Worm (Caenorhabditis elegans) whole organism, L1 larva: Measurements from ENCODE around the gene clec-178.

Source experiments
- alr-1 ChIP-seq: fragments of 200-800 bp; sonication (Bioruptor generic); optimal IDR thresholded peaks from 2 replicates; lab custom pipeline; 2018; ENCODE audit warnings: borderline replicate concordance, mild to moderate bottlenecking, missing genetic modification characterization, missing compliant biosample characterization
- blmp-1 ChIP-seq: fragments of 150-350 bp; optimal IDR thresholded peaks from 2 replicates; lab custom pipeline; 2014; ENCODE audit warnings: missing biosample characterization, missing genetic modification characterization
- ceh-8 ChIP-seq: fragments of 200-800 bp; sonication (Bioruptor generic); optimal IDR thresholded peaks from 2 replicates; lab custom pipeline; 2018; ENCODE audit warnings: mild to moderate bottlenecking, missing genetic modification characterization, moderate library complexity, missing compliant biosample characterization
- ces-1 ChIP-seq: fragments of 150-350 bp; optimal IDR thresholded peaks from 2 replicates; lab custom pipeline; 2014; ENCODE audit warnings: missing biosample characterization, missing genetic modification reagents, missing genetic modification characterization
- dsc-1 ChIP-seq: sonication (generic microtip); optimal IDR thresholded peaks from 2 replicates; lab custom pipeline; 2016; ENCODE audit warnings: mild to moderate bottlenecking, missing genetic modification characterization, missing compliant biosample characterization
- egl-13 ChIP-seq: sonication (generic microtip); optimal IDR thresholded peaks from 2 replicates; lab custom pipeline; 2016; ENCODE audit warnings: missing genotype, missing genetic modification reagents, missing genetic modification characterization, missing compliant biosample characterization
- elt-2 ChIP-seq: sonication (generic microtip); optimal IDR thresholded peaks from 2 replicates; lab custom pipeline; 2016; ENCODE audit warnings: missing genetic modification characterization, mild to moderate bottlenecking, inconsistent platforms, missing compliant biosample characterization, missing genetic modification reagents
- elt-3 ChIP-seq, 6 experiments: fragments of 150-350 bp in 1 of 6; sonication (generic microtip); optimal IDR thresholded peaks; 2 replicates each; lab custom pipeline; 2017 to 2018; ENCODE audit warnings: missing biosample characterization in 6 of 6, missing genetic modification characterization in 6 of 6, inconsistent platforms in 1 of 6
- ets-5 ChIP-seq: fragments of 200-800 bp; sonication (Bioruptor generic); IDR thresholded peaks from 2 replicates; pipeline ENCODE4 v1.3.6; 2022; ENCODE audit warnings: missing genetic modification characterization, missing compliant biosample characterization
- fkh-4 ChIP-seq: sonication (generic microtip); optimal IDR thresholded peaks from 2 replicates; lab custom pipeline; 2016; ENCODE audit warnings: missing compliant biosample characterization, missing genetic modification characterization, borderline replicate concordance
- fkh-8 ChIP-seq: sonication (generic microtip); optimal IDR thresholded peaks from 2 replicates; lab custom pipeline; 2016; ENCODE audit warnings: mild to moderate bottlenecking, missing genetic modification characterization, missing compliant biosample characterization
- irx-1 ChIP-seq: sonication (generic microtip); optimal IDR thresholded peaks from 2 replicates; lab custom pipeline; 2016; ENCODE audit warnings: missing genetic modification characterization, missing compliant biosample characterization
- lin-14 ChIP-seq: fragments of 200-800 bp; sonication (Bioruptor generic); optimal IDR thresholded peaks from 2 replicates; lab custom pipeline; 2018; ENCODE audit warnings: mild to moderate bottlenecking, missing genetic modification characterization, moderate library complexity, missing compliant biosample characterization
- lin-35 ChIP-seq, 2 experiments: fragments of 150-350 bp; optimal IDR thresholded peaks; 2 replicates each; lab custom pipeline; 2014; ENCODE audit warnings: missing biosample characterization in 2 of 2, missing genetic modification characterization in 2 of 2, missing genetic modification reagents in 2 of 2
- lin-39 ChIP-seq: fragments of 150-350 bp; optimal IDR thresholded peaks from 2 replicates; lab custom pipeline; 2014; ENCODE audit warnings: missing biosample characterization, missing genetic modification reagents, missing genetic modification characterization
- lir-3 ChIP-seq: sonication (generic microtip); optimal IDR thresholded peaks from 2 replicates; lab custom pipeline; 2016; ENCODE audit warnings: mild to moderate bottlenecking, missing genetic modification characterization, moderate library complexity, missing compliant biosample characterization; ENCODE audit not compliant: poor library complexity
- lsy-2 ChIP-seq, 2 experiments: fragments of 150-350 bp; optimal IDR thresholded peaks; 2 replicates each; lab custom pipeline; 2014; ENCODE audit warnings: missing biosample characterization in 2 of 2, missing genetic modification characterization in 2 of 2
- mab-9 ChIP-seq: fragments of 200-800 bp; sonication (Bioruptor generic); IDR thresholded peaks from 2 replicates; pipeline ENCODE4 v1.3.6; 2022; ENCODE audit warnings: missing genetic modification reagents, missing genetic modification characterization, missing compliant biosample characterization
- mep-1 ChIP-seq: fragments of 150-350 bp; optimal IDR thresholded peaks from 2 replicates; lab custom pipeline; 2014; ENCODE audit warnings: missing biosample characterization, missing genetic modification characterization
- nhr-12 ChIP-seq: sonication (generic microtip); optimal IDR thresholded peaks from 2 replicates; lab custom pipeline; 2017; ENCODE audit warnings: missing biosample characterization, missing genetic modification characterization
- nhr-237 ChIP-seq: fragments of 150-350 bp; optimal IDR thresholded peaks from 2 replicates; lab custom pipeline; 2014; ENCODE audit warnings: missing biosample characterization, missing genetic modification characterization
- nhr-71 ChIP-seq: sonication (generic microtip); optimal IDR thresholded peaks from 2 replicates; lab custom pipeline; 2016; ENCODE audit warnings: mild to moderate bottlenecking, missing genetic modification characterization, moderate library complexity, missing compliant biosample characterization
- nhr-76 ChIP-seq: sonication (generic microtip); optimal IDR thresholded peaks from 2 replicates; lab custom pipeline; 2017; ENCODE audit warnings: missing biosample characterization, missing genetic modification characterization
- nhr-77 ChIP-seq: fragments of 150-350 bp; optimal IDR thresholded peaks from 2 replicates; lab custom pipeline; 2014; ENCODE audit warnings: missing biosample characterization, missing genetic modification characterization
- nhr-85 ChIP-seq: sonication (generic microtip); peaks from one replicate; lab custom pipeline; 2016; ENCODE audit warnings: missing genetic modification characterization, inconsistent platforms, missing compliant biosample characterization
- sptf-1 ChIP-seq: fragments of 150-350 bp; optimal IDR thresholded peaks from 2 replicates; lab custom pipeline; 2014; ENCODE audit warnings: missing biosample characterization, missing genetic modification characterization
- sup-37 ChIP-seq: fragments of 200-800 bp; sonication (Bioruptor generic); optimal IDR thresholded peaks from 2 replicates; lab custom pipeline; 2018; ENCODE audit warnings: mild to moderate bottlenecking, missing genetic modification characterization, missing compliant biosample characterization
- swsn-7 ChIP-seq: sonication (generic microtip); optimal IDR thresholded peaks from 2 replicates; lab custom pipeline; 2016; ENCODE audit warnings: missing genetic modification characterization, missing compliant biosample characterization
- tbx-2 ChIP-seq: sonication (generic microtip); optimal IDR thresholded peaks from 2 replicates; lab custom pipeline; 2016; ENCODE audit warnings: missing genetic modification characterization, missing compliant biosample characterization
- unc-130 ChIP-seq: fragments of 150-350 bp; optimal IDR thresholded peaks from 2 replicates; lab custom pipeline; 2017; ENCODE audit warnings: missing biosample characterization, missing genetic modification characterization, inconsistent platforms
- unc-30 ChIP-seq: sonication (generic microtip); optimal IDR thresholded peaks from 2 replicates; lab custom pipeline; 2017; ENCODE audit warnings: missing biosample characterization, missing genetic modification characterization
- unc-86 ChIP-seq: sonication (generic microtip); optimal IDR thresholded peaks from 2 replicates; lab custom pipeline; 2016; ENCODE audit warnings: missing genetic modification characterization, missing compliant biosample characterization
- ztf-11 ChIP-seq, 2 experiments: sonication (generic microtip); optimal IDR thresholded peaks; 2 replicates each; lab custom pipeline; 2016 to 2017; ENCODE audit warnings: missing genetic modification characterization in 2 of 2, missing biosample characterization in 1 of 2, missing compliant biosample characterization in 1 of 2

clec-178 gene

DNA sequence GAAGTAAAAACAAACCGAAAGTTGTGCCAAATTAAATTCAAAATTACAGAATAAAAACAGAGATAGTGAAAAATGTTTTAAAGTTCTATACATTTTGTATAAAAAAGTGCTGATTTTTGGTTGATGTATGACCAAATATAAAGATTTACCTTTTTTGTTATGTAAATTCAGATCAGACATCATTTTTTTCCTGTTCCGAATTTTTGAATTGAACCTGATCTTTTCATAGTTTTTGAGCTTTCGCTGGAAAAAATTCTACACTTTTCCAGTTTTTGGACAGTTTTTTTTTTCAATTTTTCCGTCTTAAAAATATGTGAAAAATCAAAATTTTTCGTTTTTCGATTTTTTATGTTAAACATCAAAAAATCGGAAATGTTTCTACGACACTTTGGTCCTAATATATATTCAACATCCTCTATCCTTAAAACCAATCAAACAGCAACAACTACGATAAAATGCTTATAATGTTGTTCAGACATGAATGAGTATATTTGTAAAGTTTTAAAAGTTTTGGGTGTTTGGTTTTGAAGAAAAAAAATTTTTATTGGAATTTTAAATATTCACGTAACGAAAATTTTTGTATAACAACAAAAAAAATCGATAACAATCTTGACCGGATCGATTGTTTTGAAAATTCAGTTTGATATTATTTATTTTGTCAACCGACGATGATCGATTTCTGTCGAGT is 28.9 kb downstream of the clec-178 start, which contains the start of the genes C55C3.7 and C55C3.6:
Gene C55C3.7 (minus strand): TSS at position 101 of the 688 bp plus-strand sequence.
Gene C55C3.6 (plus strand): TSS at position 638 of the 688 bp plus-strand sequence.
- TF ChIP-seq dsc-1 (tag; lab: Kevin White, UChicago) (no peak), swsn-7 (tag; lab: Kevin White, UChicago) (no peak), ztf-11 (tag; optimal IDR thresholded peaks at IDR 0.05; lab: Kevin White, UChicago) (no peak), sptf-1 (no peak)

- TF ChIP-seq nhr-77 (tag; lab: Kevin White, UChicago) (no peak), tbx-2 (tag; lab: Kevin White, UChicago) (no peak), nhr-85 (tag; lab: Kevin White, UChicago) (no peak), dsc-1 (tag; lab: Kevin White, UChicago) (no peak), sup-37 (GFP tag; lab: Kevin White, UChicago) (no peak)
- TF ChIP-seq, all 84 proteins: peak for 0
Observed at ce11 chrIV:5685014-5685413, 31.3 kb downstream of the clec-178 start, which contains the start of gene C55C3.3. TSS of gene C55C3.3 (plus strand) at chrIV:5685287.

DNA sequence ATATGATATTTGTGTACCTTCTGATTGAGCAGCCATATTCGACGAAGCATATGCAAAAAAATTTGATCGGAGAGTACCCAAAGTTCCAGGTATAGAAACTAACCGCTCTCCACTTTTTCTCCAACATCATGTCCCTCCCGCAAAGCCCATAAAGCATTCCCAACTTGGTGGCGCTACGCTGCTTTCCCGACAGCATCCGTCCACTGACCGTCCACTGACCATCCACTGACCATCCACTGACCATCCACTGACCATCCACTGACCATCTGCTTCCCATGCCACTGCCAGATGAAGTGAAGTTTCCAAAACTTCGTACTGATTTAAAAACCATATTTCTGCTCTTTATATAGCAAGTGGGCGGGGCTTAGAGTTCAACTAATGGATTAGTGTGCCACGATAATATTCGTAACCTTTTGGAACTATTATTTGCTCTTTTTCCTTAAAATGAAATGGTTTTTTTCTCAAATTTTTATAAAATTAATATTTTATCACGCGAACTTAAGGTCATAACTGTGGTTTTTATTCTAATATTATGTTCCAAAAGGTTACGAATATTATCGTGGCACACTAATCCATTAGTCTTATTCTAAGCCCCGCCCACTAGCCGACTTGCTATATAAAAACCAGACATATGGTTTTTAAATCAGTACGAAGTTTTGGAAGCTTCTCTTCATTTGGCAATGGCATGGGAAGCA is 36.8 kb downstream of the clec-178 start, which contains the start of gene C55C3.8:
Gene C55C3.8 (plus strand): TSS at position 645 of the 695 bp plus-strand sequence.
- TF ChIP-seq egl-13 (tag; lab: Kevin White, UChicago), result no peak
- TF ChIP-seq elt-2, result no peak
- TF ChIP-seq nhr-71 (tag; lab: Kevin White, UChicago), result no peak
- no peak for TF ChIP-seq lsy-2 (tag; optimal IDR thresholded peaks at IDR 0.05; lab: Kevin White, UChicago)
- TF ChIP-seq elt-3 (tag; optimal IDR thresholded peaks at IDR 0.05; lab: Kevin White, UChicago), result no peak
- TF ChIP-seq ets-5, result no peak
- TF ChIP-seq nhr-76 (tag; lab: Kevin White, UChicago), result no peak
- no peak for TF ChIP-seq unc-86
- TF ChIP-seq ztf-11 (tag; optimal IDR thresholded peaks at IDR 0.05; lab: Kevin White, UChicago), result no peak
- no peak for TF ChIP-seq irx-1
- no peak for TF ChIP-seq lin-39 (tag; lab: Kevin White, UChicago)
- no peak for TF ChIP-seq ceh-8 (GFP tag; lab: Kevin White, UChicago)
- no peak for TF ChIP-seq lir-3 (tag; lab: Kevin White, UChicago)

DNA sequence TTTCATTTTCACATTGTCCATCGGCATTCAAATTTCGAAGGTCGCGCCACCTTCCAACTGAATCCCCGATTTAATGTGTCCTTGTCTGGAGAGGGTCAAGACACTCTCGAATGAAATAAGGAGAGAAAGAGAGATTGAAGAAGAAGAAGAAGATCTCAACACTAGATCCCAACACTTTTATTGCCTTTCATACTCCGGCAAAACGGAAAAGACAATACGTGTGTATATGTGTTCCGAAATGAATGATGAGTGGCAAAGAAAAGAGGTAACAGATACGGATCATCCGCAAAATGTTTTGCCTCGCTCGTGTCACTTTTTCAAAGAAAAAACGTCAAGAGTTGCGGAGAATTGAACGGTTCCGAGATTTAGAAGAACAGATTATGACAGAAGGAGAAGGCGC is 46.6 kb downstream of the clec-178 start:
- TF ChIP-seq nhr-12 (tag; lab: Kevin White, UChicago), result no peak
- TF ChIP-seq fkh-4 (tag; lab: Kevin White, UChicago), result no peak
- no peak for TF ChIP-seq nhr-237 (tag; lab: Kevin White, UChicago)
- TF ChIP-seq blmp-1 (tag; lab: Kevin White, UChicago), result peak; percentile 79
- TF ChIP-seq ets-5, result no peak
- TF ChIP-seq ces-1 (GFP tag; lab: Kevin White, UChicago), result no peak
- no peak for TF ChIP-seq fkh-8 (tag; lab: Kevin White, UChicago)
- TF ChIP-seq nhr-85 (tag; lab: Kevin White, UChicago), result peak; percentile 65
- peak; percentile 64 for TF ChIP-seq mep-1
- TF ChIP-seq unc-130, result no peak
- no peak for TF ChIP-seq lin-35 (GFP tag; optimal IDR thresholded peaks at IDR 0.05; lab: Kevin White, UChicago)
- TF ChIP-seq unc-30 (tag; lab: Kevin White, UChicago), result no peak
- no peak for TF ChIP-seq alr-1 (tag; lab: Kevin White, UChicago)
- no peak for TF ChIP-seq lin-14 (GFP tag; lab: Kevin White, UChicago)

- TF ChIP-seq lin-14 (GFP tag; lab: Kevin White, UChicago), result peak; percentile 44
- TF ChIP-seq nhr-85 (tag; lab: Kevin White, UChicago), result peak; percentile 82
- TF ChIP-seq blmp-1 (tag; lab: Kevin White, UChicago), result peak; percentile 62
- no peak for TF ChIP-seq mab-9 (GFP tag; lab: Robert Waterston, UW)
Observed at ce11 chrIV:5701646-5702045, 47.9 kb downstream of the clec-178 start.
